Worm (Caenorhabditis elegans) whole organism, mixed stage, embryonic: ENCODE measurements around the gene T04B8.5.

Experiments used
- blmp-1 ChIP-seq: fragments of 150-350 bp; optimal IDR thresholded peaks from 2 replicates; lab custom pipeline; 2014; ENCODE audit warnings: missing biosample characterization, missing genetic modification characterization
- elt-1 ChIP-seq: sonication (generic microtip); optimal IDR thresholded peaks from 2 replicates; lab custom pipeline; 2017; ENCODE audit warnings: missing genetic modification characterization, mild to moderate bottlenecking, missing compliant biosample characterization, antibody characterized with exemption, moderate library complexity, borderline replicate concordance; ENCODE audit not compliant: insufficient read depth
- nhr-237 ChIP-seq: fragments of 150-350 bp; optimal IDR thresholded peaks from 2 replicates; lab custom pipeline; 2014; ENCODE audit warnings: missing biosample characterization, missing genetic modification characterization
- unc-62 ChIP-seq: fragments of 150-350 bp; optimal IDR thresholded peaks from 2 replicates; lab custom pipeline; 2014; ENCODE audit warnings: missing biosample characterization, missing genetic modification reagents, missing genetic modification characterization

DNA sequence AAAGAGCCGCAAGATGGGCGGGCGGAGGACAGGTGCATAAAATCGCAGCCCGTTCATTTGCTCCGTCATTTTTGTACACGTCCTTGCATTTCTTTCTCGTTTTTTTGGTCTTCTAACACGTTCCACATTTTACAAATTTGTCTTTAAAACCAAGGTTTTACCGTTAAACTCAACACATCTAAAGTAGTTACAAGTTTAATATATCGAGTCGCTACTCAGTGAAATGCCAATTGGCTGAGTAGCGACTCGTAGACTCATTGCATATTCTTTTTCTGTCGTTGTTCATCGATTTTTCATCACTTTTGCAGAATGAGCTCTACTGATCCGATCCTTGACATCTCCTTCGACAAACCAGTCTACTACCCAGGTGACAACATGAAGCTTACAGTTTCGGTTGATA, 2.9 kb upstream of the T04B8.5 start, which contains the start of gene arrd-1:
- no peak for TF ChIP-seq elt-1
- no peak for TF ChIP-seq unc-62 (GFP tag; lab: Kevin White, UChicago)
- no peak for TF ChIP-seq nhr-237 (tag; lab: Kevin White, UChicago)
- no peak for TF ChIP-seq blmp-1
